Worm (Caenorhabditis elegans) whole organism, L1 larva: ENCODE data around the gene C04A11.5.

Source experiments
- C34B4.2 ChIP-seq: sonication (generic microtip); optimal IDR thresholded peaks from 2 replicates; lab custom pipeline; 2017; ENCODE audit warnings: mild to moderate bottlenecking, missing genetic modification characterization, missing compliant biosample characterization
- aha-1 ChIP-seq: fragments of 150-350 bp; optimal IDR thresholded peaks from 2 replicates; lab custom pipeline; 2014; ENCODE audit warnings: missing biosample characterization, missing genetic modification characterization
- ama-1 ChIP-seq: fragments of 150-350 bp; optimal IDR thresholded peaks from 2 replicates; lab custom pipeline; 2014
- ceh-63 ChIP-seq: fragments of 200-800 bp; sonication (Bioruptor generic); optimal IDR thresholded peaks from 2 replicates; lab custom pipeline; 2018; ENCODE audit warnings: mild to moderate bottlenecking, missing genetic modification characterization, missing compliant biosample characterization
- dpl-1 ChIP-seq, 3 experiments: fragments of 150-350 bp in 2 of 3; sonication (generic microtip) in 1 of 3; optimal IDR thresholded peaks; 2 replicates each; lab custom pipeline; 2014 to 2017; ENCODE audit warnings: missing biosample characterization in 3 of 3, missing genetic modification characterization in 3 of 3, missing genetic modification reagents in 3 of 3
- elt-2 ChIP-seq: sonication (generic microtip); optimal IDR thresholded peaks from 2 replicates; lab custom pipeline; 2016; ENCODE audit warnings: missing genetic modification characterization, mild to moderate bottlenecking, inconsistent platforms, missing compliant biosample characterization, missing genetic modification reagents
- hlh-4 ChIP-seq: sonication (generic microtip); optimal IDR thresholded peaks from 2 replicates; lab custom pipeline; 2016; ENCODE audit warnings: mild to moderate bottlenecking, missing genetic modification characterization, missing compliant biosample characterization
- isw-1 ChIP-seq: fragments of 200-800 bp; sonication (Bioruptor generic); IDR thresholded peaks from 2 replicates; pipeline ENCODE4 v1.3.6; 2022; ENCODE audit warnings: missing genetic modification characterization, missing compliant biosample characterization
- lsy-2 ChIP-seq, 2 experiments: fragments of 150-350 bp; optimal IDR thresholded peaks; 2 replicates each; lab custom pipeline; 2014; ENCODE audit warnings: missing biosample characterization in 2 of 2, missing genetic modification characterization in 2 of 2
- nhr-90 ChIP-seq: sonication (generic microtip); optimal IDR thresholded peaks from 2 replicates; lab custom pipeline; 2016; ENCODE audit warnings: mild to moderate bottlenecking, missing genetic modification characterization, missing compliant biosample characterization; ENCODE audit not compliant: poor library complexity
- snpc-4 ChIP-seq: fragments of 150-350 bp; optimal IDR thresholded peaks from 2 replicates; lab custom pipeline; 2014; ENCODE audit warnings: missing biosample characterization, missing genetic modification characterization
- sox-4 ChIP-seq: sonication (generic microtip); optimal IDR thresholded peaks from 2 replicates; lab custom pipeline; 2016; ENCODE audit warnings: missing genetic modification characterization, missing compliant biosample characterization

DNA sequence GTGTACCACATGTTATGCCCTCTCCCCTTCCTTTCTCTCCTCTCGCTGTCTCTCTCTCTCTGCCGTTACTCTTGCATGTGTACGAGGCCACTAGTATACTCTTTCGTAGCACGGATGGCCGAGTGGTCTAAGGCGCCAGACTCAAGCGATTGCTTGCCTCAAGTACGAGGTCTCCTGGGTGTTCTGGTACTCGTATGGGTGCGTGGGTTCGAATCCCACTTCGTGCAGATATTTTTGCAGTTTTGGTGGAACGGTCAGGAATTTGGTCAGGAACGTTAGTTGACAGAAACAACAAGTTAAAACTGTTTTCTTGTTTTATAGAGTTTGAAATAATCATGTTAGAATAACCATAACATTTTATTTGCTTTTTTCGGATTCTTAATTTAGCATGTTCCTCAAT is 1.1 kb downstream of the C04A11.5 start:
- TF ChIP-seq lsy-2 (tag; optimal IDR thresholded peaks at IDR 0.05; lab: Kevin White, UChicago) (peak; percentile 61 to 79), snpc-4 (tag; lab: Kevin White, UChicago) (peak; percentile 66), ama-1 (lab: Kevin White, UChicago) (peak; percentile 47), aha-1 (no peak), ceh-63 (GFP tag; lab: Kevin White, UChicago) (no peak), sox-4 (peak; percentile 72), hlh-4 (tag; lab: Kevin White, UChicago) (peak; percentile 38), C34B4.2 (no peak), isw-1 (GFP tag; lab: Robert Waterston, UW) (peak; percentile 55), nhr-90 (tag; lab: Kevin White, UChicago) (peak; percentile 90), dpl-1 (GFP tag; optimal IDR thresholded peaks at IDR 0.05; lab: Kevin White, UChicago) (peak; percentile 6 to 58 (median 28)), elt-2 (tag; lab: Kevin White, UChicago) (peak; percentile 57)
